Worm (Caenorhabditis elegans): ENCODE data around the gene ZK863.1.

DNA sequence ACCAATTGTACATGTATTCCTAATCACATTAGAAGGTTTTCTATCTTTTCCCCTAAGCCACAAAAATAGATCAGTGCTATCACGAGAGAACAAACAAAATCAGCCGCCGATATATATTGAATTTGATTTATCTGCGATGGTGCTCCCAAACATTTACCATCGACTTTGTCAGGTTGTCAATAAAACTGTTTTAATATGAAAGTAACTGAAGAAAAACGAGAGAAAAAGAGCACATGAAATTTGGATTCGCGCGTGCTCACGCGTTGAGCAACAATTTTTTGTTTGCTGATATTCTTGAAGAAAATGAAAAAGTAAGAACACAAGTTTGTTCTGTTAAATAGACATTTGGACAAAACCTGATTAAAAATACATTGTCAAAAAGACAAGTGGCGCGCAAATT, 18.8 kb upstream of the ZK863.1 start:
- TF ChIP-seq aly-2 (tag; optimal IDR thresholded peaks at IDR 0.05) (no peak), hmg-11 (tag; optimal IDR thresholded peaks at IDR 0.05) (no peak), unc-62 (GFP tag; optimal IDR thresholded peaks at IDR 0.05) (no peak), ZK546.5 (tag; optimal IDR thresholded peaks at IDR 0.05) (no peak), snpc-4 (tag; optimal IDR thresholded peaks at IDR 0.05) (no peak)

Data from whole organism, L3 larva.